Worm (Caenorhabditis elegans): ENCODE measurements around the gene F23B12.4.
A peak's percentile ranks its signal among the peaks of the same experiment; 100 is the strongest.

Gene F23B12.4

ce11 chrV:14424958-14425492 lies 15.9 kb upstream of the F23B12.4 start, which contains the start of gene rrsr-1:
Gene rrsr-1 (minus strand): TSS chrV:14425008.
- TF ChIP-seq snpc-4 (tag; optimal IDR thresholded peaks at IDR 0.05) (peak; percentile 54), nhr-12 (tag; optimal IDR thresholded peaks at IDR 0.05) (no peak), nfya-1 (tag; optimal IDR thresholded peaks at IDR 0.05; ENCODE audit: insufficient read depth) (no peak), nhr-43 (tag; optimal IDR thresholded peaks at IDR 0.05; ENCODE audit: poor library complexity, severe bottlenecking) (peak; percentile 53), ceh-9 (tag; optimal IDR thresholded peaks at IDR 0.05) (no peak), lin-15B (tag; optimal IDR thresholded peaks at IDR 0.05) (peak; percentile 5), egl-5 (tag; optimal IDR thresholded peaks at IDR 0.05) (peak; percentile 46), daf-12 (tag; optimal IDR thresholded peaks at IDR 0.05) (no peak)

ce11 chrV:14426013-14426412 lies 14.9 kb upstream of the F23B12.4 start:
- TF ChIP-seq ztf-4 (tag; optimal IDR thresholded peaks at IDR 0.05) = no peak
- no peak for TF ChIP-seq ZK546.5 (tag; optimal IDR thresholded peaks at IDR 0.05)
- TF ChIP-seq aly-2 (tag; optimal IDR thresholded peaks at IDR 0.05) = no peak
- no peak for TF ChIP-seq nhr-77 (tag; optimal IDR thresholded peaks at IDR 0.05)
- no peak for TF ChIP-seq fkh-10 (GFP tag; optimal IDR thresholded peaks at IDR 0.05)
- no peak for TF ChIP-seq nhr-28 (tag; optimal IDR thresholded peaks at IDR 0.05)
- TF ChIP-seq elt-3 (tag; optimal IDR thresholded peaks at IDR 0.05) = no peak

ce11 chrV:14427069-14427825 lies 13.7 kb upstream of the F23B12.4 start:
- no peak for TF ChIP-seq fkh-2 (tag; optimal IDR thresholded peaks at IDR 0.05)
- no peak for TF ChIP-seq ceh-28 (tag; optimal IDR thresholded peaks at IDR 0.05)
- no peak for TF ChIP-seq nhr-43 (tag; optimal IDR thresholded peaks at IDR 0.05; ENCODE audit: poor library complexity, severe bottlenecking)
- no peak for TF ChIP-seq nhr-25 (tag; optimal IDR thresholded peaks at IDR 0.05)
- no peak for TF ChIP-seq nhr-11 (tag; optimal IDR thresholded peaks at IDR 0.05)
- TF ChIP-seq nhr-77 (tag; optimal IDR thresholded peaks at IDR 0.05) = no peak
- TF ChIP-seq pha-4 (tag; optimal IDR thresholded peaks at IDR 0.05) = no peak
- TF ChIP-seq mdl-1 (tag; optimal IDR thresholded peaks at IDR 0.05) = no peak
- no peak for TF ChIP-seq nhr-12 (tag; optimal IDR thresholded peaks at IDR 0.05)
- TF ChIP-seq eor-1 (tag; optimal IDR thresholded peaks at IDR 0.05) = no peak
- TF ChIP-seq ceh-82 (tag; optimal IDR thresholded peaks at IDR 0.05) = no peak

ce11 chrV:14428865-14429264 lies 12.1 kb upstream of the F23B12.4 start, which contains the start of gene F23B12.1:
Gene F23B12.1 (plus strand): TSS chrV:14429165.
- no peak for TF ChIP-seq unc-39 (tag; optimal IDR thresholded peaks at IDR 0.05)
- TF ChIP-seq mml-1 (tag; optimal IDR thresholded peaks at IDR 0.05) = no peak
- no peak for TF ChIP-seq ztf-11 (tag; optimal IDR thresholded peaks at IDR 0.05)

- TF ChIP-seq ZK546.5 (tag; optimal IDR thresholded peaks at IDR 0.05) (no peak), nhr-23 (tag; optimal IDR thresholded peaks at IDR 0.05) (no peak), mdl-1 (tag; optimal IDR thresholded peaks at IDR 0.05) (no peak), nhr-76 (tag; optimal IDR thresholded peaks at IDR 0.05) (no peak), lin-15B (tag; optimal IDR thresholded peaks at IDR 0.05) (no peak), sea-2 (GFP tag; optimal IDR thresholded peaks at IDR 0.05) (no peak), nhr-237 (tag; optimal IDR thresholded peaks at IDR 0.05) (no peak), elt-2 (tag; optimal IDR thresholded peaks at IDR 0.05) (no peak), ztf-11 (tag; optimal IDR thresholded peaks at IDR 0.05) (no peak), jun-1 (tag; optimal IDR thresholded peaks at IDR 0.05) (no peak), pha-4 (tag; optimal IDR thresholded peaks at IDR 0.05) (no peak), nhr-43 (tag; optimal IDR thresholded peaks at IDR 0.05; ENCODE audit: poor library complexity, severe bottlenecking) (no peak)
These were observed 8.7 kb upstream of the F23B12.4 start, which contains the start of gene egl-1 for ce11 chrV:14432259-14432658. Gene egl-1 (minus strand): TSS chrV:14432359.

All from whole organism, L3 larva.